Fruit fly (Drosophila melanogaster) Kc167 (cell line): ENCODE results near the gene muc.

Source experiments
- h ChIP-seq: fragments of >200 bp; optimal IDR thresholded peaks from 3 replicates; lab custom pipeline; 2018; ENCODE audit warnings: missing external identifiers
- insv ChIP-seq: fragments of >200 bp; optimal IDR thresholded peaks from 3 replicates; lab custom pipeline; 2018; ENCODE audit warnings: missing external identifiers
- psq ChIP-seq: fragments of >200 bp; optimal IDR thresholded peaks from 2 replicates; lab custom pipeline; 2017; ENCODE audit warnings: missing external identifiers

DNA sequence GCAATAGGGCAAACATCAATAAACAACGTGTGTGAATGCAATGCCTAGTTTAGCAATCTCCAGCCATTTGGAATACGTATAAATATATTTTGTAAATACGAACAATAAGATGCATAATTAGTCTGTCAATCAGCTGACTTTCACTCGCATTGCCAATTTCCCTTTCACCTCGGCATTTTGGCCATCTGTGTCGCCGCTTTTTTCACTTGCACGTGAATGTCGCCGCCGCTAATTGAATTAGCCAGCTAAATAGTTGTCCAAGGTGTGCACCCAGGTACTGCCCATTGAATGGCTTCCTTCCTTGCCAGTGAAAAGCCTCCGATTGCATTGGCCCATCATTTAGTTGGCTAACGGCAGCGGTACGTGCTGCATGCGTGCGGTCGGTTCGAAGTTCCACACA is 49.3 kb upstream of the muc start, which contains the start of gene ninaC:
- TF ChIP-seq insv (no peak), h (lab: Kevin White, UChicago) (no peak), psq (lab: Kevin White, UChicago) (no peak)
